Worm (Caenorhabditis elegans) whole organism, mixed stage, embryonic: ENCODE measurements around the gene str-140.
A peak's percentile ranks its signal among the peaks of the same experiment; 100 is the strongest.

Experiments
- bed-3 ChIP-seq: fragments of 200-800 bp; sonication (Bioruptor generic); optimal IDR thresholded peaks from 3 replicates; lab custom pipeline; 2018; ENCODE audit warnings: mild to moderate bottlenecking, missing genetic modification characterization, moderate library complexity, missing compliant biosample characterization
- blmp-1 ChIP-seq: fragments of 150-350 bp; optimal IDR thresholded peaks from 2 replicates; lab custom pipeline; 2014; ENCODE audit warnings: missing biosample characterization, missing genetic modification characterization
- ceh-39 ChIP-seq: fragments of 150-350 bp; optimal IDR thresholded peaks from 2 replicates; lab custom pipeline; 2014; ENCODE audit warnings: missing biosample characterization, missing genetic modification characterization
- ceh-43 ChIP-seq: fragments of 200-800 bp; sonication (Bioruptor generic); optimal IDR thresholded peaks from 2 replicates; lab custom pipeline; 2018; ENCODE audit warnings: mild to moderate bottlenecking, missing genetic modification characterization, moderate library complexity, missing compliant biosample characterization
- ceh-83 ChIP-seq: fragments of 200-800 bp; sonication (Bioruptor generic); optimal IDR thresholded peaks from 2 replicates; lab custom pipeline; 2018; ENCODE audit warnings: mild to moderate bottlenecking, missing genetic modification characterization, missing compliant biosample characterization
- ces-1 ChIP-seq: fragments of 150-350 bp; optimal IDR thresholded peaks from 2 replicates; lab custom pipeline; 2014; ENCODE audit warnings: missing biosample characterization, missing genetic modification reagents, missing genetic modification characterization
- cnd-1 ChIP-seq: fragments of 200-800 bp; sonication (Bioruptor generic); optimal IDR thresholded peaks from 2 replicates; lab custom pipeline; 2018; ENCODE audit warnings: mild to moderate bottlenecking, missing genetic modification characterization, missing compliant biosample characterization
- drap-1 ChIP-seq: fragments of 200-800 bp; sonication (Bioruptor generic); optimal IDR thresholded peaks from 3 replicates; lab custom pipeline; 2018; ENCODE audit warnings: mild to moderate bottlenecking, missing genetic modification characterization, missing compliant biosample characterization
- elt-1 ChIP-seq: sonication (generic microtip); optimal IDR thresholded peaks from 2 replicates; lab custom pipeline; 2017; ENCODE audit warnings: missing genetic modification characterization, mild to moderate bottlenecking, missing compliant biosample characterization, antibody characterized with exemption, moderate library complexity, borderline replicate concordance; ENCODE audit not compliant: insufficient read depth
- elt-3 ChIP-seq: fragments of 150-350 bp; optimal IDR thresholded peaks from 2 replicates; lab custom pipeline; 2014; ENCODE audit warnings: missing biosample characterization, missing genetic modification characterization
- flh-1 ChIP-seq: fragments of 200-800 bp; sonication (Bioruptor generic); optimal IDR thresholded peaks from 2 replicates; lab custom pipeline; 2018; ENCODE audit warnings: mild to moderate bottlenecking, missing genetic modification characterization, moderate library complexity, missing compliant biosample characterization
- ham-2 ChIP-seq: fragments of 200-800 bp; sonication (Bioruptor generic); optimal IDR thresholded peaks from 2 replicates; lab custom pipeline; 2018; ENCODE audit warnings: mild to moderate bottlenecking, missing genetic modification characterization, missing compliant biosample characterization
- lin-13 ChIP-seq: fragments of 150-350 bp; optimal IDR thresholded peaks from 2 replicates; lab custom pipeline; 2014; ENCODE audit warnings: missing biosample characterization, missing genetic modification characterization
- lin-32 ChIP-seq: fragments of 200-800 bp; sonication (Bioruptor generic); optimal IDR thresholded peaks from 2 replicates; lab custom pipeline; 2018; ENCODE audit warnings: mild to moderate bottlenecking, missing genetic modification characterization, missing compliant biosample characterization
- lsy-2 ChIP-seq: fragments of 150-350 bp; optimal IDR thresholded peaks from 2 replicates; lab custom pipeline; 2014; ENCODE audit warnings: missing biosample characterization, missing genetic modification characterization
- mab-5 ChIP-seq: fragments of 150-350 bp; optimal IDR thresholded peaks from 2 replicates; lab custom pipeline; 2014; ENCODE audit warnings: missing biosample characterization, missing genetic modification characterization
- mep-1 ChIP-seq: fragments of 150-350 bp; optimal IDR thresholded peaks from 2 replicates; lab custom pipeline; 2017; ENCODE audit warnings: missing biosample characterization, missing genetic modification reagents, missing genetic modification characterization, inconsistent platforms
- mls-2 ChIP-seq: sonication (generic microtip); optimal IDR thresholded peaks from 2 replicates; lab custom pipeline; 2016; ENCODE audit warnings: mild to moderate bottlenecking, missing genetic modification characterization, moderate library complexity, missing compliant biosample characterization
- nhr-2 ChIP-seq: fragments of 150-350 bp; optimal IDR thresholded peaks from 2 replicates; lab custom pipeline; 2014; ENCODE audit warnings: missing biosample characterization, missing genetic modification characterization
- nhr-237 ChIP-seq: fragments of 150-350 bp; optimal IDR thresholded peaks from 2 replicates; lab custom pipeline; 2014; ENCODE audit warnings: missing biosample characterization, missing genetic modification characterization
- nhr-28 ChIP-seq: fragments of 150-350 bp; optimal IDR thresholded peaks from 2 replicates; lab custom pipeline; 2014; ENCODE audit warnings: missing biosample characterization, missing genetic modification characterization
- nhr-76 ChIP-seq: sonication (generic microtip); optimal IDR thresholded peaks from 2 replicates; lab custom pipeline; 2017; ENCODE audit warnings: missing biosample characterization, missing genetic modification characterization
- pha-4 ChIP-seq: fragments of 150-350 bp; optimal IDR thresholded peaks from 2 replicates; lab custom pipeline; 2018; ENCODE audit warnings: missing biosample characterization, missing genetic modification reagents, missing genetic modification characterization
- sem-2 ChIP-seq: fragments of 200-800 bp; sonication (Bioruptor generic); optimal IDR thresholded peaks from 2 replicates; lab custom pipeline; 2018; ENCODE audit warnings: mild to moderate bottlenecking, missing genetic modification characterization, missing compliant biosample characterization
- snpc-4 ChIP-seq: fragments of 150-350 bp; optimal IDR thresholded peaks from 2 replicates; lab custom pipeline; 2014; ENCODE audit warnings: missing biosample characterization, missing genetic modification characterization
- sptf-1 ChIP-seq: sonication (generic microtip); optimal IDR thresholded peaks from 2 replicates; lab custom pipeline; 2017; ENCODE audit warnings: mild to moderate bottlenecking, missing genetic modification characterization, moderate library complexity, missing compliant biosample characterization
- tbx-8 ChIP-seq: fragments of 200-800 bp; sonication (Bioruptor generic); optimal IDR thresholded peaks from 2 replicates; lab custom pipeline; 2018; ENCODE audit warnings: mild to moderate bottlenecking, missing genetic modification characterization, moderate library complexity, missing compliant biosample characterization
- unc-120 ChIP-seq: sonication (generic microtip); optimal IDR thresholded peaks from 2 replicates; lab custom pipeline; 2017; ENCODE audit warnings: missing genetic modification characterization, missing compliant biosample characterization; ENCODE audit not compliant: poor library complexity, severe bottlenecking
- unc-39 ChIP-seq: fragments of 150-350 bp; optimal IDR thresholded peaks from 2 replicates; lab custom pipeline; 2014; ENCODE audit warnings: missing biosample characterization, missing genetic modification characterization
- unc-62 ChIP-seq: fragments of 150-350 bp; optimal IDR thresholded peaks from 2 replicates; lab custom pipeline; 2014; ENCODE audit warnings: missing biosample characterization, missing genetic modification reagents, missing genetic modification characterization
- zip-8 ChIP-seq: fragments of 150-350 bp; optimal IDR thresholded peaks from 2 replicates; lab custom pipeline; 2014; ENCODE audit warnings: missing biosample characterization, missing genetic modification characterization
- ztf-11 ChIP-seq: fragments of 150-350 bp; optimal IDR thresholded peaks from 2 replicates; lab custom pipeline; 2014; ENCODE audit warnings: missing biosample characterization, missing genetic modification characterization

The str-140 gene

DNA sequence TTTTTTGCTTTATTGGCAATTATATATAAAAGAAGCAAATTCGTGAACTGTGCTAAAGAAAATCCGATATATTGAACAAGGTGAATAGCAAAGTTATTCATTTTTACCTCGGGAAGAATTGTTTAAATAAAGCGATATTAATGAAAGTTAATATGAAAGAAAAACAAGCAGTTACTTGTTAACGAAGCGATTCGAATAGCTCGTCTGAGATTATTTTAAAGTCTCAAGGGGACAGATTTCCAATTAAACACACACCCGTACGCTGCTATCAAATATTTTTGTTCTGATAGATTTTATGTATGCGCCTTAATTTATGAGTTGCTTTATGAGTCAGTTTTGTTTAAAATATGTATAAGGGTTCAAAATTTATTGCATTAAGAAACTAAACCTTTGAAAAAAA lies at the start of gene str-140:
Gene str-140 (minus strand): TSS at position 101 of the 400 bp plus-strand sequence.
- TF ChIP-seq mls-2 (no peak), tbx-8 (GFP tag; lab: Kevin White, UChicago) (no peak), cnd-1 (tag; lab: Kevin White, UChicago) (no peak), ceh-43 (GFP tag; lab: Kevin White, UChicago) (no peak), blmp-1 (tag; lab: Kevin White, UChicago) (no peak), lin-13 (no peak), drap-1 (GFP tag; lab: Kevin White, UChicago) (no peak), ceh-39 (no peak), pha-4 (tag; lab: Kevin White, UChicago) (no peak), ztf-11 (tag; lab: Kevin White, UChicago) (no peak), elt-3 (tag; lab: Kevin White, UChicago) (no peak), nhr-28 (no peak), mep-1 (tag; lab: Kevin White, UChicago) (no peak), mab-5 (tag; lab: Kevin White, UChicago) (no peak), unc-120 (tag; lab: Kevin White, UChicago) (no peak), nhr-76 (tag; lab: Kevin White, UChicago) (no peak), nhr-237 (tag; lab: Kevin White, UChicago) (no peak), bed-3 (GFP tag; lab: Kevin White, UChicago) (no peak), elt-1 (no peak), unc-39 (tag; lab: Kevin White, UChicago) (no peak)

DNA sequence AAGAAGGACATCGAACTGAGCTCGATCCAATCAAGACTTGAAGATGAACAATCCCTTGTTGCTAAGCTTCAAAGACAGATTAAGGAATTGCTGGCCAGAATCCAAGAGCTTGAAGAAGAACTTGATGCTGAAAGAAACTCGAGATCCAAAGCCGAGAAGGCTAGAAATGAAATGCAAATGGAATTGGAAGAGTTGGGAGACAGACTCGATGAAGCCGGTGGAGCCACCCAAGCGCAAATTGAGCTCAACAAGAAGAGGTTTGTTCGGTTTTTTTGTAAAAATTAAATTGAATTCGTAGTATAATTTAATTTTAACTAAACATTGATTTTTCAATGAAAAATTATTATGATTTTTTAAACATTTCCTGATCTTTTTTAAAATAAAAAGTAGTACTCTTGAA lies 46.8 kb upstream of the str-140 start:
- TF ChIP-seq nhr-76 (tag; lab: Kevin White, UChicago) (no peak), lin-13 (no peak), pha-4 (tag; lab: Kevin White, UChicago) (no peak), nhr-2 (no peak), lin-32 (no peak), lsy-2 (tag; lab: Kevin White, UChicago) (no peak), ceh-83 (no peak), flh-1 (GFP tag; lab: Kevin White, UChicago) (no peak), elt-1 (no peak), cnd-1 (tag; lab: Kevin White, UChicago) (no peak), bed-3 (GFP tag; lab: Kevin White, UChicago) (no peak), ceh-39 (no peak), snpc-4 (tag; lab: Kevin White, UChicago) (no peak), elt-3 (tag; lab: Kevin White, UChicago) (no peak), ces-1 (no peak), ztf-11 (tag; lab: Kevin White, UChicago) (no peak), nhr-28 (no peak), unc-62 (GFP tag; lab: Kevin White, UChicago) (no peak), sem-2 (GFP tag; lab: Kevin White, UChicago) (no peak)

DNA sequence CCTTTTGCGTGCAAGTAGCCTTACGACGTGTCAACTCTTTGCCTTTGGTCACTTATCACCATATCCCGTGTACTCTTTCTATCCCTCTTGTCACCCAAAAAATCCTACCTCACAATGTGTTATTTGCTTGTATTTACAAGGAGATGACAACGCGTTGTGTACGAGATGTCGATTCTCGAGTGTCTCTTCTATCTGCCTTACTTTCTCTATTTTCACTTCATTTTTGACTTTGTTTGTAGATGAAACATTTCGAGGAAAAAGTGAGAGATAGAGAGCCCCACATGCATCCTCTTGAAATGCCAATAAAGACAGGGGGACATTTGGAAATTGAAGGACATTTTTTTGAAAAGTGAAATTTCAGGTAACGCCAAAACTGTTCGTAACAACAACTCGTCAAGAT lies 43.1 kb upstream of the str-140 start:
- TF ChIP-seq sptf-1 (tag; lab: Kevin White, UChicago) (no peak), nhr-237 (tag; lab: Kevin White, UChicago) (peak; percentile 4)
- TF ChIP-seq, all 35 proteins: peak for 1

DNA sequence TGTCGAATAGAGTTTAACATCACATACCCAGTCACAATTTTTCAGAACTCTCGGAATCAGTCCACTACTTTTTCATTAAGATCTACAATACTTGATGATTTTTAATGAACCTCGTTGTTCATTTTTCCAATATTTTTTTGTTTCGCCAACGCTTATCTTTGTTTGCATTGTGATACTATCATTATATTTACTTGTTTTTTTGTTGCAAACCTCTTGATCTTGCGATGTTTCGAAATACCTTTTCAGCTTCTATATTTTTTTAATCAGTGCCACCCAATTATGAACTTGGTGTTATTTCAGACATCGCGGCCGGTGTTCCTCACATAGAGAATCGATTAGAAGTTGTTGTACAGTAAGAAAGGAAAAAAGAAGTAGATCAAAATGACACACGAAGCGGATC lies 41.0 kb upstream of the str-140 start, which contains the start of gene myo-5:
Gene myo-5 (plus strand): TSS at position 301 of the 400 bp plus-strand sequence.
- TF ChIP-seq flh-1 (GFP tag; lab: Kevin White, UChicago) (no peak), unc-62 (GFP tag; lab: Kevin White, UChicago) (no peak), elt-1 (no peak), zip-8 (tag; lab: Kevin White, UChicago) (no peak), mab-5 (tag; lab: Kevin White, UChicago) (no peak), nhr-237 (tag; lab: Kevin White, UChicago) (no peak), pha-4 (tag; lab: Kevin White, UChicago) (no peak), lin-32 (no peak), drap-1 (GFP tag; lab: Kevin White, UChicago) (no peak), snpc-4 (tag; lab: Kevin White, UChicago) (no peak), bed-3 (GFP tag; lab: Kevin White, UChicago) (no peak), lin-13 (no peak), mls-2 (no peak), ham-2 (GFP tag; lab: Kevin White, UChicago) (no peak)

DNA sequence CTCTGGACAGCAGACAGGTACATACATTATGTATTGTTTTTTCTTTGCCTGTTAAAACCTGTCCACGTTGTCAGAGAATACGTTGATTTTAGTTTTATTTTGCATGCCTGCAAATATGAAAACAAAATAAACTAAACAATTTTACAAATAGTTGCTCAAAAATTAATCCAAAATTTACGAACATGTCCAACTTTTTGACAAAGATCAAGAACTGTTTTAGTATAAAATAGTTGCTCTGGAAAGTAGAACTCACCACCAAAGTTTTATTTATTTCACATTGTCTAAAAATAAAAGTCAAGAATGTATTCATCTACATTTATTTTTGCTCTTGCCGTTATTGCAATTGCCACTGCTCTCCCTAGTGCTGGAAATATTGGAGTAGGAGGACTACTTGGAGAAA lies 36.8 kb upstream of the str-140 start, which contains the start of gene srlf-16:
Gene srlf-16 (plus strand): TSS at position 301 of the 400 bp plus-strand sequence.
- TF ChIP-seq ztf-11 (tag; lab: Kevin White, UChicago): no peak
- no peak for TF ChIP-seq elt-1
- no peak for TF ChIP-seq blmp-1 (tag; lab: Kevin White, UChicago)
- TF ChIP-seq nhr-237 (tag; lab: Kevin White, UChicago): no peak
